Fruit fly (Drosophila melanogaster) whole organism, embryonic: ENCODE results near the gene Faa.

ENCODE experiments used
- Antp ChIP-seq: fragments of 200-800 bp; sonication (Bioruptor generic); optimal IDR thresholded peaks from 3 replicates; lab custom pipeline; 2016; ENCODE audit warnings: missing biosample characterization, missing genetic modification characterization
- Asciz ChIP-seq: fragments of 200-800 bp; sonication (Bioruptor generic); optimal IDR thresholded peaks from 2 replicates; lab custom pipeline; 2017; ENCODE audit warnings: missing biosample characterization, mild to moderate bottlenecking, missing genetic modification characterization, missing genetic modification reagents
- Awh ChIP-seq: fragments of 200-800 bp; sonication (Bioruptor generic); IDR thresholded peaks from 2 replicates; pipeline ENCODE4, ENCODE4 v1.3.6; 2022; ENCODE audit warnings: missing biosample characterization, missing genetic modification characterization
- BtbVII ChIP-seq: fragments of 200-800 bp; sonication (Bioruptor generic); optimal IDR thresholded peaks from 3 replicates; lab custom pipeline; 2017; ENCODE audit warnings: missing biosample characterization, mild to moderate bottlenecking, missing genetic modification characterization
- CG11504 ChIP-seq: fragments of 200-800 bp; sonication (Bioruptor generic); optimal IDR thresholded peaks from 3 replicates; lab custom pipeline; 2019; ENCODE audit warnings: missing biosample characterization, mild to moderate bottlenecking, missing genetic modification characterization, moderate library complexity
- CG11560 ChIP-seq: fragments of 200-800 bp; sonication (Bioruptor generic); IDR thresholded peaks from 3 replicates; pipeline ENCODE4 v1.3.6; 2022; ENCODE audit warnings: missing biosample characterization, missing genetic modification characterization
- CG12299 ChIP-seq: fragments of 200-800 bp; sonication (Bioruptor generic); optimal IDR thresholded peaks from 2 replicates; lab custom pipeline; 2018; ENCODE audit warnings: missing biosample characterization, mild to moderate bottlenecking, missing genetic modification characterization
- CG13123 ChIP-seq: fragments of 200-800 bp; sonication (Bioruptor generic); optimal IDR thresholded peaks from 2 replicates; lab custom pipeline; 2016; ENCODE audit warnings: missing biosample characterization, missing genetic modification characterization
- CG17612 ChIP-seq: fragments of 200-800 bp; sonication (Bioruptor generic); IDR thresholded peaks from 2 replicates; pipeline ENCODE4 v1.3.6; 2022; ENCODE audit warnings: missing biosample characterization, missing genetic modification characterization
- CG1832 ChIP-seq: fragments of 200-800 bp; sonication (Bioruptor generic); optimal IDR thresholded peaks from 2 replicates; lab custom pipeline; 2017; ENCODE audit warnings: missing biosample characterization, mild to moderate bottlenecking, missing genetic modification characterization, inconsistent platforms
- CG2120 ChIP-seq: fragments of 200-800 bp; sonication (Bioruptor generic); optimal IDR thresholded peaks from 3 replicates; lab custom pipeline; 2016; ENCODE audit warnings: missing biosample characterization, missing genetic modification characterization
- CG2129 ChIP-seq: fragments of 200-800 bp; sonication (Bioruptor generic); IDR thresholded peaks from 2 replicates; pipeline ENCODE4 v1.3.6; 2022; ENCODE audit warnings: missing biosample characterization, missing genetic modification characterization; ENCODE audit not compliant: partially characterized antibody
- CG34224 ChIP-seq: fragments of 200-800 bp; sonication (Bioruptor generic); IDR thresholded peaks from 3 replicates; pipeline ENCODE4 v1.3.6; 2022; ENCODE audit warnings: missing biosample characterization, missing genetic modification characterization; ENCODE audit not compliant: partially characterized antibody
- CG5180 ChIP-seq: fragments of 200-800 bp; sonication (Bioruptor generic); optimal IDR thresholded peaks from 3 replicates; lab custom pipeline; 2017; ENCODE audit warnings: missing biosample characterization, missing genetic modification characterization, mild to moderate bottlenecking, moderate library complexity, missing genetic modification reagents
- CG6254 ChIP-seq: fragments of 200-800 bp; sonication (Bioruptor generic); optimal IDR thresholded peaks from 3 replicates; lab custom pipeline; 2017; ENCODE audit warnings: mild to moderate bottlenecking, missing biosample characterization, missing genetic modification reagents, missing genetic modification characterization
- CG6791 ChIP-seq: fragments of 200-800 bp; sonication (Bioruptor generic); IDR thresholded peaks from 3 replicates; pipeline ENCODE4 v1.3.6; 2022; ENCODE audit warnings: missing biosample characterization, missing genetic modification characterization; ENCODE audit not compliant: partially characterized antibody
- CG7271 ChIP-seq: fragments of 200-800 bp; sonication (Bioruptor generic); optimal IDR thresholded peaks from 2 replicates; lab custom pipeline; 2018; ENCODE audit warnings: missing biosample characterization, mild to moderate bottlenecking, missing genetic modification characterization, moderate library complexity
- CG8944 ChIP-seq: fragments of 200-800 bp; sonication (Bioruptor generic); optimal IDR thresholded peaks from 3 replicates; lab custom pipeline; 2016; ENCODE audit warnings: missing biosample characterization, missing genetic modification characterization
- CkIIα-i1 ChIP-seq: fragments of 200-800 bp; sonication (Bioruptor generic); IDR thresholded peaks from 2 replicates; pipeline ENCODE4 v1.3.6; 2022; ENCODE audit warnings: missing biosample characterization, missing genetic modification characterization
- D19A ChIP-seq: fragments of 200-800 bp; optimal IDR thresholded peaks from 3 replicates; lab custom pipeline; 2019; ENCODE audit warnings: missing biosample characterization, mild to moderate bottlenecking, missing genetic modification characterization, moderate library complexity
- Eip74EF ChIP-seq, 2 experiments: fragments of 200-800 bp in 1 of 2; fragments of >200 bp in 1 of 2; sonication (Bioruptor generic) in 1 of 2; optimal IDR thresholded peaks; 2 replicates each; lab custom pipeline; 2017 to 2019; ENCODE audit warnings: missing biosample characterization in 2 of 2, missing genetic modification characterization in 2 of 2, mild to moderate bottlenecking in 1 of 2, moderate library complexity in 1 of 2
- Gsc ChIP-seq: fragments of 200-800 bp; sonication (Bioruptor generic); IDR thresholded peaks from 2 replicates; pipeline ENCODE4 v1.3.6; 2022; ENCODE audit warnings: missing biosample characterization, missing genetic modification characterization
- H15 ChIP-seq: fragments of 200-800 bp; sonication (Bioruptor generic); IDR thresholded peaks from 3 replicates; pipeline ENCODE4 v1.3.6; 2022; ENCODE audit warnings: missing biosample characterization, missing genetic modification characterization
- Hr3 ChIP-seq: fragments of 200-800 bp; sonication (Bioruptor generic); optimal IDR thresholded peaks from 3 replicates; lab custom pipeline; 2016; ENCODE audit warnings: missing biosample characterization, missing genetic modification characterization
- MBD-R2 ChIP-seq: fragments of 200-800 bp; sonication (Bioruptor generic); IDR thresholded peaks from 2 replicates; pipeline ENCODE4 v1.3.6; 2022; ENCODE audit warnings: missing biosample characterization, missing genetic modification characterization
- Myb ChIP-seq: fragments of 200-800 bp; sonication (Bioruptor generic); optimal IDR thresholded peaks from 2 replicates; lab custom pipeline; 2016; ENCODE audit warnings: missing biosample characterization, missing genetic modification characterization
- Scr ChIP-seq: fragments of 200-800 bp; sonication (Bioruptor generic); IDR thresholded peaks from 2 replicates; pipeline ENCODE4 v1.3.6; 2022; ENCODE audit warnings: missing biosample characterization, missing genetic modification characterization; ENCODE audit not compliant: partially characterized antibody
- Side ChIP-seq: fragments of 200-800 bp; sonication (Bioruptor generic); optimal IDR thresholded peaks from 2 replicates; lab custom pipeline; 2016; ENCODE audit warnings: missing biosample characterization, missing genetic modification characterization
- TFAM ChIP-seq: fragments of 200-800 bp; sonication (Bioruptor generic); optimal IDR thresholded peaks from 2 replicates; lab custom pipeline; 2017; ENCODE audit warnings: missing biosample characterization, missing genetic modification characterization, inconsistent platforms
- amos ChIP-seq: fragments of 200-800 bp; sonication (Bioruptor generic); IDR thresholded peaks from 2 replicates; pipeline ENCODE4 v1.3.6; 2022; ENCODE audit warnings: missing biosample characterization, missing genetic modification characterization; ENCODE audit not compliant: partially characterized antibody
- bigmax ChIP-seq: fragments of 200-800 bp; sonication (Bioruptor generic); optimal IDR thresholded peaks from 2 replicates; lab custom pipeline; 2018; ENCODE audit warnings: missing biosample characterization, mild to moderate bottlenecking, missing genetic modification characterization
- dm ChIP-seq: fragments of 200-800 bp; sonication (Bioruptor generic); optimal IDR thresholded peaks from 3 replicates; lab custom pipeline; 2016; ENCODE audit warnings: missing biosample characterization, missing genetic modification characterization
- dmrt11E ChIP-seq: fragments of 200-800 bp; sonication (Bioruptor generic); optimal IDR thresholded peaks from 3 replicates; lab custom pipeline; 2018; ENCODE audit warnings: missing biosample characterization, mild to moderate bottlenecking, missing genetic modification characterization, moderate library complexity
- dpn ChIP-seq, 2 experiments: fragments of 200-800 bp; sonication (Bioruptor generic); optimal IDR thresholded peaks; 3 replicates each; lab custom pipeline; 2016; ENCODE audit warnings: missing biosample characterization in 2 of 2, missing genetic modification characterization in 2 of 2
- ewg ChIP-seq: fragments of 200-800 bp; sonication (Bioruptor generic); optimal IDR thresholded peaks from 3 replicates; lab custom pipeline; 2017; ENCODE audit warnings: mild to moderate bottlenecking, missing biosample characterization, missing genetic modification reagents, missing genetic modification characterization
- gcm ChIP-seq: fragments of 200-800 bp; sonication (Bioruptor generic); optimal IDR thresholded peaks from 2 replicates; lab custom pipeline; 2019; ENCODE audit warnings: missing biosample characterization, mild to moderate bottlenecking, missing genetic modification characterization, moderate library complexity
- gfzf ChIP-seq: fragments of 200-800 bp; sonication (Bioruptor generic); optimal IDR thresholded peaks from 2 replicates; lab custom pipeline; 2016; ENCODE audit warnings: missing biosample characterization, mild to moderate bottlenecking, missing genetic modification characterization, moderate library complexity
- kah ChIP-seq: fragments of 200-800 bp; sonication (Bioruptor generic); optimal IDR thresholded peaks from 2 replicates; lab custom pipeline; 2018; ENCODE audit warnings: missing biosample characterization, mild to moderate bottlenecking, missing genetic modification characterization
- nerfin-1 ChIP-seq: fragments of 200-800 bp; sonication (Bioruptor generic); optimal IDR thresholded peaks from 3 replicates; lab custom pipeline; 2019; ENCODE audit warnings: missing biosample characterization, mild to moderate bottlenecking, missing genetic modification characterization, moderate library complexity
- nom ChIP-seq: fragments of 200-800 bp; sonication (Bioruptor generic); optimal IDR thresholded peaks from 2 replicates; lab custom pipeline; 2017; ENCODE audit warnings: missing biosample characterization, missing genetic modification characterization, mild to moderate bottlenecking, moderate library complexity, missing genetic modification reagents
- pita ChIP-seq: fragments of 200-800 bp; sonication (Bioruptor generic); optimal IDR thresholded peaks from 2 replicates; lab custom pipeline; 2017; ENCODE audit warnings: missing biosample characterization, mild to moderate bottlenecking, missing genetic modification characterization
- row ChIP-seq: fragments of 200-800 bp; sonication (Bioruptor generic); IDR thresholded peaks from 3 replicates; pipeline ENCODE4 v1.3.6; 2022; ENCODE audit warnings: missing biosample characterization, missing genetic modification characterization
- schlank ChIP-seq: fragments of 200-800 bp; sonication (Bioruptor generic); optimal IDR thresholded peaks from 2 replicates; lab custom pipeline; 2018; ENCODE audit warnings: missing biosample characterization, mild to moderate bottlenecking, missing genetic modification characterization
- scrt ChIP-seq: fragments of 200-800 bp; sonication (Bioruptor generic); optimal IDR thresholded peaks from 2 replicates; lab custom pipeline; 2018; ENCODE audit warnings: missing biosample characterization, mild to moderate bottlenecking, missing genetic modification characterization, moderate library complexity
- slou ChIP-seq: fragments of 200-800 bp; sonication (Bioruptor generic); optimal IDR thresholded peaks from 3 replicates; lab custom pipeline; 2016; ENCODE audit warnings: missing biosample characterization, missing genetic modification characterization
- sob ChIP-seq: fragments of 200-800 bp; sonication (Bioruptor generic); IDR thresholded peaks from 2 replicates; pipeline ENCODE4 v1.3.6; 2022; ENCODE audit warnings: missing biosample characterization, missing genetic modification characterization
- sr ChIP-seq: fragments of 200-800 bp; sonication (Bioruptor generic); IDR thresholded peaks from 3 replicates; pipeline ENCODE4 v1.3.6; 2022; ENCODE audit warnings: missing biosample characterization, missing genetic modification characterization
- stc ChIP-seq: fragments of 200-800 bp; sonication (Bioruptor generic); IDR thresholded peaks from 2 replicates; pipeline ENCODE4 v1.3.6; 2022; ENCODE audit warnings: missing biosample characterization, missing genetic modification characterization
- wek ChIP-seq: fragments of 200-800 bp; sonication (Bioruptor generic); optimal IDR thresholded peaks from 3 replicates; lab custom pipeline; 2018; ENCODE audit warnings: missing biosample characterization, mild to moderate bottlenecking, missing genetic modification characterization, moderate library complexity
- zfh2 ChIP-seq: fragments of 200-800 bp; sonication (Bioruptor generic); optimal IDR thresholded peaks from 2 replicates; lab custom pipeline; 2016; ENCODE audit warnings: missing biosample characterization, missing genetic modification characterization

The Faa gene

DNA sequence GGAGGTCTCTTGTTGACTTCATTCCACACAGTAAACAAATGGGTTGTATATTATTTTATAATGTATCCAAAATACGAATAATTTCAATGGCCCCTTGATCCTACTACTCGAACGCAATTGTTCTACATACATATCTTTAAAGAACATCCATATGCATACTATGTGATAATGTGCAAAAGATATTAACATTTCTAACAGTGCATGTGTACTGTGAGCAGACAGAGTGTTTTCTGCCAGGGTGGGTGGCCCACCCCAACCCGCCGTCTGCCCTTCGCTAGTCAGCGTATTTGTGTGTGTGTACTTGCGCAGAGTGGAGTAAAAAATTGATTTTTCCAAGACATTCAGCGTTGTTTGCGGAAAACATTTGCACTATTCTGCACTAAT, 2.8 kb downstream of the Faa start (continued):
- TF ChIP-seq Antp (GFP tag; lab: Kevin White, UChicago) (no peak), CG17612 (peak; percentile 52), CG6791 (GFP tag; lab: Robert Waterston, UW) (no peak), Hr3 (no peak), ewg (GFP tag; lab: Kevin White, UChicago) (peak; percentile 71), H15 (GFP tag; lab: Robert Waterston, UW) (peak; percentile 64; the same call in 2 of the 3 replicates), amos (GFP tag; lab: Robert Waterston, UW) (no peak), scrt (no peak), Eip74EF (GFP tag; optimal IDR thresholded peaks at IDR 0.05; lab: Kevin White, UChicago) (no peak), CG2129 (GFP tag; lab: Robert Waterston, UW) (no peak), zfh2 (GFP tag; lab: Kevin White, UChicago) (no peak), pita (GFP tag; lab: Kevin White, UChicago) (no peak), Scr (GFP tag; lab: Robert Waterston, UW) (no peak), nom (peak; percentile 45), gfzf (GFP tag; lab: Kevin White, UChicago) (no peak), MBD-R2 (GFP tag; lab: Robert Waterston, UW) (peak; percentile 34), sr (GFP tag; lab: Robert Waterston, UW) (peak; percentile 34; the same call in 1 of the 3 replicates), nerfin-1 (tag; lab: Kevin White, UChicago) (no peak), gcm (GFP tag; lab: Kevin White, UChicago) (no peak), TFAM (GFP tag; lab: Kevin White, UChicago) (no peak), Awh (GFP tag; lab: Robert Waterston, UW) (peak; percentile 68), CG34224 (no peak), CG7271 (tag; lab: Kevin White, UChicago) (no peak), Side (GFP tag; lab: Kevin White, UChicago) (peak; percentile 45), CG11504 (peak; percentile 23), bigmax (no peak), Myb (GFP tag; lab: Kevin White, UChicago) (no peak), CG12299 (tag; lab: Kevin White, UChicago) (peak; percentile 32), CkIIα-i1 (GFP tag; lab: Robert Waterston, UW) (peak; percentile 22; the same call in 1 of the 2 replicates), dm (GFP tag; lab: Kevin White, UChicago) (no peak), row (GFP tag; lab: Robert Waterston, UW) (peak; percentile 69), BtbVII (GFP tag; lab: Kevin White, UChicago) (no peak), stc (peak; percentile 76), CG1832 (no peak), CG8944 (peak; percentile 33), CG6254 (GFP tag; lab: Kevin White, UChicago) (no peak), Asciz (GFP tag; lab: Kevin White, UChicago) (peak; percentile 22), schlank (tag; lab: Kevin White, UChicago) (no peak), sob (peak; percentile 79), dmrt11E (tag; lab: Kevin White, UChicago) (no peak), slou (peak; percentile 31), D19A (tag; lab: Kevin White, UChicago) (no peak), dpn (GFP tag; optimal IDR thresholded peaks at IDR 0.05; lab: Kevin White, UChicago) (peak in 1 of 2 experiments; percentile 50), Gsc (peak; percentile 30; the same call in 1 of the 2 replicates), CG5180 (GFP tag; lab: Kevin White, UChicago) (no peak), wek (GFP tag; lab: Kevin White, UChicago) (no peak), CG13123 (GFP tag; lab: Kevin White, UChicago) (peak; percentile 32), CG11560 (tag; lab: Robert Waterston, UW) (no peak), CG2120 (peak; percentile 5), kah (GFP tag; lab: Kevin White, UChicago) (no peak)
